Worm (Caenorhabditis elegans): Measurements from ENCODE around the gene cec-4.

cec-4 gene

ce11 chrIV:7575147-7575768, at the start of gene cec-4:
cec-4 (plus strand) TSS chrIV:7575718.
- TF ChIP-seq die-1 (tag; optimal IDR thresholded peaks at IDR 0.05) (no peak), sea-2 (GFP tag; IDR thresholded peaks at IDR 0.05) (no peak), dox-1 (GFP tag; IDR thresholded peaks at IDR 0.05) (no peak)

- TF ChIP-seq B0336.3 (GFP tag; IDR thresholded peaks at IDR 0.05) (no peak), Y53G8AR.9 (GFP tag; conservative IDR thresholded peaks at IDR 0.05) (no peak), T26A5.8 (tag; optimal IDR thresholded peaks at IDR 0.05) (no peak), unc-130 (GFP tag; optimal IDR thresholded peaks at IDR 0.05) (no peak), lin-35 (GFP tag; optimal IDR thresholded peaks at IDR 0.05) (no peak), hrde-1 (tag; optimal IDR thresholded peaks at IDR 0.05; ENCODE audit: borderline replicate concordance) (no peak), dpl-1 (GFP tag; optimal IDR thresholded peaks at IDR 0.05) (no peak), pbrm-1 (GFP tag; IDR thresholded peaks at IDR 0.05) (no peak)
Measured at ce11 chrIV:7530226-7531070, 45.1 kb upstream of the cec-4 start.

- TF ChIP-seq F39B2.1 (GFP tag; IDR thresholded peaks at IDR 0.05), result no peak
Measured at ce11 chrIV:7532360-7532759, 43.2 kb upstream of the cec-4 start, which contains the start of gene R05G6.1. R05G6.1 (plus strand) TSS chrIV:7532660.

ce11 chrIV:7542485-7543001, 33.0 kb upstream of the cec-4 start, which contains the start of gene R05G6.10:
R05G6.10 (minus strand) TSS chrIV:7542535.
- TF ChIP-seq ets-4 (GFP tag; optimal IDR thresholded peaks at IDR 0.05), result no peak
- no peak for TF ChIP-seq ceh-58 (GFP tag; IDR thresholded peaks at IDR 0.05)

- TF ChIP-seq hrde-1 (tag; optimal IDR thresholded peaks at IDR 0.05; ENCODE audit: borderline replicate concordance) (peak; percentile 37), dox-1 (GFP tag; IDR thresholded peaks at IDR 0.05) (no peak), him-1 (tag; optimal IDR thresholded peaks at IDR 0.05) (peak; percentile 70), ama-1 (optimal IDR thresholded peaks at IDR 0.05) (no peak), ama-1 (GFP tag; optimal IDR thresholded peaks at IDR 0.05) (peak in 1 of 2 experiments; percentile 11), zfh-2 (GFP tag; conservative IDR thresholded peaks at IDR 0.05) (no peak)
Measured at ce11 chrIV:7543662-7544061, 31.9 kb upstream of the cec-4 start.

- TF ChIP-seq snpc-1.3 (tag; optimal IDR thresholded peaks at IDR 0.05; ENCODE audit: insufficient read depth) (no peak), tbp1 (GFP tag; optimal IDR thresholded peaks at IDR 0.05) (peak; percentile 53), ekl-4 (GFP tag; IDR thresholded peaks at IDR 0.05) (peak; percentile 91), lir-1 (GFP tag; conservative IDR thresholded peaks at IDR 0.05) (peak; percentile 87), pha-4 (tag; optimal IDR thresholded peaks at IDR 0.05) (no peak), nhr-179 (tag; optimal IDR thresholded peaks at IDR 0.05) (no peak), F57C9.4 (tag; optimal IDR thresholded peaks at IDR 0.05) (no peak), madf-8 (GFP tag; conservative IDR thresholded peaks at IDR 0.05) (peak; percentile 94), F49E8.2 (tag; optimal IDR thresholded peaks at IDR 0.05; ENCODE audit: insufficient read depth) (peak; percentile 92), sdz-38 (tag; optimal IDR thresholded peaks at IDR 0.05) (no peak), nhr-80 (tag; optimal IDR thresholded peaks at IDR 0.05) (no peak), akir-1 (GFP tag; optimal IDR thresholded peaks at IDR 0.05) (no peak), zim-3 (tag; optimal IDR thresholded peaks at IDR 0.05) (no peak), B0336.3 (GFP tag; IDR thresholded peaks at IDR 0.05) (peak; percentile 69; the same call in 1 of the 2 replicates), D2030.7 (GFP tag; IDR thresholded peaks at IDR 0.05) (peak; percentile 96), F22D6.2 (tag; optimal IDR thresholded peaks at IDR 0.05) (no peak), ceh-27 (GFP tag; optimal IDR thresholded peaks at IDR 0.05) (no peak), attf-6 (GFP tag; IDR thresholded peaks at IDR 0.05) (peak; percentile 86), aptf-2 (GFP tag; conservative IDR thresholded peaks at IDR 0.05) (peak; percentile 44; the same call in 1 of the 2 replicates)
Measured at ce11 chrIV:7547843-7548578, 27.5 kb upstream of the cec-4 start, which contains the start of the genes cdd-2 and oef-1. cdd-2 (minus strand) TSS chrIV:7547893. oef-1 (plus strand) TSS chrIV:7548417.
